Fruit fly (Drosophila melanogaster) whole organism, prepupa: ENCODE measurements around the gene Cog1.

Experiments used
- Blimp-1 ChIP-seq: fragments of 200-800 bp; sonication (Bioruptor generic); optimal IDR thresholded peaks from 3 replicates; lab custom pipeline; 2017; ENCODE audit warnings: missing biosample characterization, missing genetic modification characterization, mild to moderate bottlenecking, moderate library complexity, missing genetic modification reagents
- CG10631 ChIP-seq: fragments of 200-800 bp; sonication (Bioruptor generic); optimal IDR thresholded peaks from 2 replicates; lab custom pipeline; 2016; ENCODE audit warnings: missing biosample characterization, missing genetic modification characterization
- CG11294 ChIP-seq: fragments of 200-800 bp; sonication (Bioruptor generic); IDR thresholded peaks from 2 replicates; pipeline ENCODE4 v1.3.6; 2022; ENCODE audit warnings: missing biosample characterization, missing genetic modification characterization
- CG11762 ChIP-seq: fragments of 200-800 bp; sonication (Bioruptor generic); optimal IDR thresholded peaks from 3 replicates; lab custom pipeline; 2016; ENCODE audit warnings: missing biosample characterization, missing genetic modification characterization; ENCODE audit not compliant: insufficient read depth
- CG15336 ChIP-seq: fragments of 200-800 bp; sonication (Bioruptor generic); IDR thresholded peaks from 2 replicates; pipeline ENCODE4 v1.3.6; 2022; ENCODE audit warnings: missing biosample characterization, missing genetic modification characterization
- CG1621 ChIP-seq: fragments of 200-800 bp; sonication (Bioruptor generic); optimal IDR thresholded peaks from 3 replicates; lab custom pipeline; 2018; ENCODE audit warnings: missing biosample characterization, mild to moderate bottlenecking, missing genetic modification characterization
- CG16779 ChIP-seq: fragments of 200-800 bp; sonication (Bioruptor generic); optimal IDR thresholded peaks from 3 replicates; lab custom pipeline; 2017; ENCODE audit warnings: missing biosample characterization, mild to moderate bottlenecking, missing genetic modification characterization
- CG3032 ChIP-seq: fragments of 200-800 bp; optimal IDR thresholded peaks from 2 replicates; lab custom pipeline; 2019; ENCODE audit warnings: missing biosample characterization, mild to moderate bottlenecking, missing genetic modification characterization, moderate library complexity
- CG34406 ChIP-seq: fragments of 200-800 bp; sonication (Bioruptor generic); optimal IDR thresholded peaks from 3 replicates; lab custom pipeline; 2016; ENCODE audit warnings: missing biosample characterization, missing genetic modification characterization
- CG4318 ChIP-seq: fragments of 200-800 bp; sonication (Bioruptor generic); optimal IDR thresholded peaks from 3 replicates; lab custom pipeline; 2017; ENCODE audit warnings: missing biosample characterization, mild to moderate bottlenecking, missing genetic modification characterization
- CG6163 ChIP-seq: fragments of 200-800 bp; sonication (Bioruptor generic); IDR thresholded peaks from 3 replicates; pipeline ENCODE4 v1.3.6; 2022; ENCODE audit warnings: missing biosample characterization, missing genetic modification characterization
- CG6276 ChIP-seq: fragments of 200-800 bp; sonication (Bioruptor generic); optimal IDR thresholded peaks from 2 replicates; lab custom pipeline; 2017; ENCODE audit warnings: missing biosample characterization, mild to moderate bottlenecking, missing genetic modification characterization
- CG6792 ChIP-seq: fragments of 200-800 bp; sonication (Bioruptor generic); optimal IDR thresholded peaks from 3 replicates; lab custom pipeline; 2016; ENCODE audit warnings: missing biosample characterization, missing genetic modification characterization
- CG6808 ChIP-seq: fragments of 200-800 bp; sonication (Bioruptor generic); optimal IDR thresholded peaks from 3 replicates; lab custom pipeline; 2017; ENCODE audit warnings: missing biosample characterization, missing genetic modification characterization, mild to moderate bottlenecking, moderate library complexity, missing genetic modification reagents
- CG6854 ChIP-seq: fragments of 200-800 bp; sonication (Bioruptor generic); optimal IDR thresholded peaks from 2 replicates; lab custom pipeline; 2017; ENCODE audit warnings: missing biosample characterization, mild to moderate bottlenecking, missing genetic modification characterization
- CG7368 ChIP-seq: fragments of 200-800 bp; sonication (Bioruptor generic); optimal IDR thresholded peaks from 3 replicates; lab custom pipeline; 2016; ENCODE audit warnings: missing biosample characterization, missing genetic modification characterization
- CG8319 ChIP-seq: fragments of 200-800 bp; sonication (Bioruptor generic); optimal IDR thresholded peaks from 3 replicates; lab custom pipeline; 2016; ENCODE audit warnings: missing biosample characterization, missing genetic modification characterization
- CG8632 ChIP-seq: fragments of 200-800 bp; sonication (Bioruptor generic); optimal IDR thresholded peaks from 3 replicates; lab custom pipeline; 2016; ENCODE audit warnings: missing biosample characterization, missing genetic modification characterization
- CG9139 ChIP-seq: fragments of 200-800 bp; sonication (Bioruptor generic); optimal IDR thresholded peaks from 3 replicates; lab custom pipeline; 2017; ENCODE audit warnings: missing biosample characterization, mild to moderate bottlenecking, missing genetic modification characterization
- Eip93F ChIP-seq: fragments of 200-800 bp; sonication (Bioruptor generic); optimal IDR thresholded peaks from 2 replicates; lab custom pipeline; 2016; ENCODE audit warnings: missing biosample characterization, mild to moderate bottlenecking, missing genetic modification characterization
- Gug ChIP-seq: fragments of 200-800 bp; sonication (Bioruptor generic); IDR thresholded peaks from 2 replicates; pipeline ENCODE4 v1.3.6; 2022; ENCODE audit warnings: missing biosample characterization, missing genetic modification characterization
- Hr39 ChIP-seq: fragments of 200-800 bp; sonication (Bioruptor generic); optimal IDR thresholded peaks from 2 replicates; lab custom pipeline; 2016; ENCODE audit warnings: missing biosample characterization, missing genetic modification characterization
- Hr4 ChIP-seq: fragments of 200-800 bp; sonication (Bioruptor generic); optimal IDR thresholded peaks from 3 replicates; lab custom pipeline; 2016; ENCODE audit warnings: missing biosample characterization, missing genetic modification characterization
- Lpt ChIP-seq: fragments of 200-800 bp; sonication (Bioruptor generic); optimal IDR thresholded peaks from 3 replicates; lab custom pipeline; 2016; ENCODE audit warnings: missing biosample characterization, missing genetic modification characterization
- OdsH ChIP-seq: fragments of 200-800 bp; sonication (Bioruptor generic); optimal IDR thresholded peaks from 3 replicates; lab custom pipeline; 2016; ENCODE audit warnings: missing biosample characterization, missing genetic modification characterization
- Sox14 ChIP-seq: fragments of 200-800 bp; sonication (Bioruptor generic); optimal IDR thresholded peaks from 3 replicates; lab custom pipeline; 2016; ENCODE audit warnings: missing biosample characterization, missing genetic modification characterization
- Sox15 ChIP-seq: fragments of 200-800 bp; sonication (Bioruptor generic); optimal IDR thresholded peaks from 3 replicates; lab custom pipeline; 2016; ENCODE audit warnings: missing biosample characterization, missing genetic modification characterization
- achi ChIP-seq: fragments of 200-800 bp; sonication (Bioruptor generic); optimal IDR thresholded peaks from 3 replicates; lab custom pipeline; 2016; ENCODE audit warnings: missing biosample characterization, missing genetic modification characterization
- dac ChIP-seq: fragments of 200-800 bp; sonication (Bioruptor generic); optimal IDR thresholded peaks from 2 replicates; lab custom pipeline; 2017; ENCODE audit warnings: missing biosample characterization, mild to moderate bottlenecking, missing genetic modification characterization
- dsx ChIP-seq: fragments of 200-800 bp; optimal IDR thresholded peaks from 3 replicates; lab custom pipeline; 2019; ENCODE audit warnings: missing biosample characterization, mild to moderate bottlenecking, missing genetic modification characterization, moderate library complexity; ENCODE audit not compliant: poor library complexity, severe bottlenecking
- eg ChIP-seq: fragments of 200-800 bp; sonication (Bioruptor generic); IDR thresholded peaks from 3 replicates; pipeline ENCODE4 v1.3.6; 2022; ENCODE audit warnings: missing biosample characterization, missing genetic modification characterization
- esn ChIP-seq: fragments of 200-800 bp; sonication (Bioruptor generic); optimal IDR thresholded peaks from 2 replicates; lab custom pipeline; 2016; ENCODE audit warnings: missing biosample characterization, mild to moderate bottlenecking, missing genetic modification characterization, moderate library complexity
- fd59A ChIP-seq: fragments of 200-800 bp; sonication (Bioruptor generic); optimal IDR thresholded peaks from 2 replicates; lab custom pipeline; 2017; ENCODE audit warnings: missing biosample characterization, mild to moderate bottlenecking, missing genetic modification characterization, missing genetic modification reagents
- fd85E ChIP-seq: fragments of 200-800 bp; sonication (Bioruptor generic); optimal IDR thresholded peaks from 3 replicates; lab custom pipeline; 2016; ENCODE audit warnings: missing biosample characterization, missing genetic modification characterization
- fkh ChIP-seq: fragments of 200-800 bp; sonication (Bioruptor generic); optimal IDR thresholded peaks from 3 replicates; lab custom pipeline; 2017; ENCODE audit warnings: missing biosample characterization, mild to moderate bottlenecking, missing genetic modification characterization, moderate library complexity
- net ChIP-seq: fragments of 200-800 bp; sonication (Bioruptor generic); optimal IDR thresholded peaks from 3 replicates; lab custom pipeline; 2016; ENCODE audit warnings: missing biosample characterization, missing genetic modification characterization
- salr ChIP-seq, 2 experiments: fragments of 200-800 bp; sonication (Bioruptor generic); optimal IDR thresholded peaks; 3 replicates each; lab custom pipeline; 2016 to 2018; ENCODE audit warnings: missing biosample characterization in 2 of 2, missing genetic modification characterization in 2 of 2, mild to moderate bottlenecking in 1 of 2
- ss ChIP-seq, 2 experiments: fragments of 200-800 bp; sonication (Bioruptor generic); optimal IDR thresholded peaks; 2 replicates in 1 of 2; 3 replicates in 1 of 2; lab custom pipeline; 2017 to 2018; ENCODE audit warnings: mild to moderate bottlenecking in 2 of 2, missing biosample characterization in 2 of 2, missing genetic modification characterization in 2 of 2, moderate library complexity in 1 of 2
- svp ChIP-seq: fragments of 200-800 bp; sonication (Bioruptor generic); peaks from one replicate; lab custom pipeline; 2016; ENCODE audit warnings: missing biosample characterization, missing genetic modification characterization
- topi ChIP-seq: fragments of 200-800 bp; sonication (Bioruptor generic); optimal IDR thresholded peaks from 3 replicates; lab custom pipeline; 2016; ENCODE audit warnings: missing biosample characterization, missing genetic modification characterization
- vri ChIP-seq: fragments of 200-800 bp; sonication (Bioruptor generic); optimal IDR thresholded peaks from 3 replicates; lab custom pipeline; 2016; ENCODE audit warnings: missing biosample characterization, mild to moderate bottlenecking, missing genetic modification characterization

Gene Cog1

DNA sequence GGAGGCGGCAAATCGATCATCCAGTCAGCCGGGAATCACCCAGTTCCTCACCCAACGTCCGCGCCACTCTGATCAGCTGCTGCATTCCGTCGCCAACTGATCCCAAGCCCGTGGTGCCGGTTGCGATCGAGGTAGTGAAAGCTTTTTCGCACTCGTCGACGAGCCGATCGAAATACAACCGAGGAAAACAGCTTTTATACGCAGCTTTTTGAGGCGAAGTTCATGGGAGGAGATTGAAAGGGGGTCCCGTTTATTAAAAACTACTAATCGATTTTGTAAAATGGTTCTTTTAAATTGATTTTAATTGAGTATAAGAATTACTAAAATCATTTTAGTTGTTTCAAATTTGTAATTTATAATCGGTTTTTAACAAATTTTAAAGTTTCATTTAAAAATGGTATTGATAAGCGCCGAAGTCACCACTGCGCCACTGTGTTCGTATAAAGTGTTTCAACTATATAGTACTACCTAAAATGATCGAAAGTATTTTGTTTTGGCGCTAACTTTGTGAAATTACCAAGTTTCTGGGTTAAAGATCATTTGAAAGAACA, 2.0 kb upstream of the Cog1 start, which contains the start of gene CG4860 (continued):
- TF ChIP-seq net = peak; percentile 90
- TF ChIP-seq CG6854 (GFP tag; lab: Kevin White, UChicago) = peak; percentile 41
- peak; percentile 84 for TF ChIP-seq CG6276
- TF ChIP-seq CG6808 (GFP tag; lab: Kevin White, UChicago) = peak; percentile 70
- peak; percentile 94 for TF ChIP-seq esn
- TF ChIP-seq CG7368 = peak; percentile 87
- TF ChIP-seq dac (GFP tag; lab: Kevin White, UChicago) = peak; percentile 67
- TF ChIP-seq Hr4 = peak; percentile 92
- peak; percentile 82 for TF ChIP-seq CG3032 (tag; lab: Kevin White, UChicago)
- TF ChIP-seq CG9139 (GFP tag; lab: Kevin White, UChicago) = no peak
- TF ChIP-seq CG11762 (GFP tag; lab: Kevin White, UChicago) = peak; percentile 77
- peak; percentile 61 for TF ChIP-seq CG16779
- TF ChIP-seq Eip93F (GFP tag; lab: Kevin White, UChicago) = peak; percentile 77
- peak; percentile 78 for TF ChIP-seq CG8632 (GFP tag; lab: Kevin White, UChicago)
- peak; percentile 75 for TF ChIP-seq CG8319 (GFP tag; lab: Kevin White, UChicago)
- peak; percentile 87 for TF ChIP-seq topi
- TF ChIP-seq Blimp-1 (GFP tag; lab: Kevin White, UChicago) = peak; percentile 51
- TF ChIP-seq svp = peak; percentile 93
- peak; percentile 69 for TF ChIP-seq CG1621
- peak; percentile 91 for TF ChIP-seq CG15336 (GFP tag; lab: Robert Waterston, UW)
- peak; percentile 94 for TF ChIP-seq eg (GFP tag; lab: Robert Waterston, UW)
- peak in 1 of 2 experiments; percentile 55 for TF ChIP-seq ss (GFP tag; optimal IDR thresholded peaks at IDR 0.05; lab: Kevin White, UChicago)
- peak; percentile 89 for TF ChIP-seq OdsH (GFP tag; lab: Kevin White, UChicago)
- no peak for TF ChIP-seq fkh (GFP tag; lab: Kevin White, UChicago)
- TF ChIP-seq CG4318 (GFP tag; lab: Kevin White, UChicago) = peak; percentile 63
- peak; percentile 63 for TF ChIP-seq fd59A (GFP tag; lab: Kevin White, UChicago)
- TF ChIP-seq achi (GFP tag; lab: Kevin White, UChicago) = peak; percentile 89
- TF ChIP-seq Sox15 = peak; percentile 59
- TF ChIP-seq CG10631 (GFP tag; lab: Kevin White, UChicago) = peak; percentile 84

DNA sequence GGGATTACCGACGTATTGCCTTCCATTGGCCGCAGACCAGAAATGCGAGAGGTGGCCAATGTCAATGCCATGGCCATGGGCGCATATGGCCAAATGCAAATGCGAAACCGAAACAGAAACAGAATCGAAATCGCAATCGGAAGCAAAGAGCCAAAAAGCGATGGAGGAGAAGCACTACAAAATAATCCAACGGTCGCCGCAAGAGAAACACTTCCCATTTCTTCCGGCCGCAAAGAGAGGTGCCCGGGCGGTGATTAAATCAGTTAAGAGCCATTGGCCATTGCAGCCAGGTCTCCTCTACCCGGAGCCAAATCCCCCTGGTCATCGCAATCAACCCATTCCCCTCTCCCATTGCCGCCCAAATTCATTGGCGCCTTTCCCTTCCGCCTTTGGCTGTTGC, 5.3 kb downstream of the Cog1 start, which contains the start of gene CG14742:
CG14742 (plus strand) TSS at position 301 of the 400 bp plus-strand sequence.
- TF ChIP-seq fd59A (GFP tag; lab: Kevin White, UChicago) = no peak

DNA sequence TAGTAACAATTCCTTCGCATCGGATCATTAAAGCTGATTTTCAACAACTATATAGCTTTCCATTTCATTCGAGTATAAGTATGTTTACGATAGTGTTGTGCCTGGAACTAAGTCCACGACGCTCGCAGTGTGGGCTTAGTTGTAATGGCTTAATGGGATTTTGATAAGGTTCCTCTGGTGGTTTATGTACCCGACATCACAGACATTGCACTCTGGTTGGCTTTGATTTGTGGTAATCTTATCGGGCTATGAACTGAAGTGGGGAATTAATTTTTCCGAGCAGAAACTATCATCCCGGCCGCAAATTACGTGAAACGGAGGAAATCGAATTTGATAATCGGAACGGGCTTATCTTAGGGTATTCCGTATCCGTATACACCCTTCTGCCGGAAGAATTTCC, 7.9 kb downstream of the Cog1 start:
- TF ChIP-seq CG9139 (GFP tag; lab: Kevin White, UChicago) (no peak), CG11294 (GFP tag; lab: Robert Waterston, UW) (no peak), CG6808 (GFP tag; lab: Kevin White, UChicago) (no peak), Hr39 (GFP tag; lab: Kevin White, UChicago) (no peak), Sox14 (GFP tag; lab: Kevin White, UChicago) (no peak), Lpt (no peak), CG6163 (GFP tag; lab: Robert Waterston, UW) (no peak), CG15336 (GFP tag; lab: Robert Waterston, UW) (no peak), vri (GFP tag; lab: Kevin White, UChicago) (no peak), fd85E (no peak), dsx (GFP tag; lab: Kevin White, UChicago) (no peak), topi (no peak), Gug (GFP tag; lab: Robert Waterston, UW) (no peak), CG6792 (GFP tag; lab: Kevin White, UChicago) (no peak), CG34406 (GFP tag; lab: Kevin White, UChicago) (no peak), dac (GFP tag; lab: Kevin White, UChicago) (no peak), fd59A (GFP tag; lab: Kevin White, UChicago) (no peak), Hr4 (no peak), salr (GFP tag; optimal IDR thresholded peaks at IDR 0.05; lab: Kevin White, UChicago) (no peak)
